Worm (Caenorhabditis elegans) whole organism, L1 larva: ENCODE data around the gene R144.11.

ENCODE experiments used
- C16A3.4 ChIP-seq: fragments of 150-350 bp; optimal IDR thresholded peaks from 2 replicates; lab custom pipeline; 2014; ENCODE audit warnings: missing biosample characterization, missing genetic modification characterization
- alr-1 ChIP-seq: fragments of 200-800 bp; sonication (Bioruptor generic); optimal IDR thresholded peaks from 2 replicates; lab custom pipeline; 2018; ENCODE audit warnings: borderline replicate concordance, mild to moderate bottlenecking, missing genetic modification characterization, missing compliant biosample characterization
- aly-2 ChIP-seq: fragments of 150-350 bp; optimal IDR thresholded peaks from 2 replicates; lab custom pipeline; 2014; ENCODE audit warnings: missing biosample characterization, missing genetic modification characterization
- ceh-88 ChIP-seq: fragments of 200-800 bp; sonication (Bioruptor generic); IDR thresholded peaks from 2 replicates; pipeline ENCODE4 v1.3.6; 2022; ENCODE audit warnings: missing genetic modification characterization, missing compliant biosample characterization
- ces-1 ChIP-seq: fragments of 150-350 bp; optimal IDR thresholded peaks from 2 replicates; lab custom pipeline; 2014; ENCODE audit warnings: missing biosample characterization, missing genetic modification reagents, missing genetic modification characterization
- efl-1 ChIP-seq, 4 experiments: fragments of 150-350 bp; optimal IDR thresholded peaks in 3 of 4; peaks in 1 of 4; 1 replicate in 1 of 4; 2 replicates in 3 of 4; lab custom pipeline; 2014; ENCODE audit warnings: missing biosample characterization in 2 of 4, missing genetic modification characterization in 2 of 4, missing genetic modification reagents in 2 of 4
- egl-13 ChIP-seq: sonication (generic microtip); optimal IDR thresholded peaks from 2 replicates; lab custom pipeline; 2016; ENCODE audit warnings: missing genotype, missing genetic modification reagents, missing genetic modification characterization, missing compliant biosample characterization
- egl-27 ChIP-seq, 2 experiments: fragments of 150-350 bp in 1 of 2; sonication (generic microtip); optimal IDR thresholded peaks; 3 replicates each; lab custom pipeline; 2017 to 2018; ENCODE audit warnings: missing biosample characterization in 2 of 2, missing genetic modification characterization in 2 of 2, missing genetic modification reagents in 2 of 2
- elt-2 ChIP-seq: sonication (generic microtip); optimal IDR thresholded peaks from 2 replicates; lab custom pipeline; 2016; ENCODE audit warnings: missing genetic modification characterization, mild to moderate bottlenecking, inconsistent platforms, missing compliant biosample characterization, missing genetic modification reagents
- fkh-10 ChIP-seq: sonication (generic microtip); optimal IDR thresholded peaks from 2 replicates; lab custom pipeline; 2017; ENCODE audit warnings: missing biosample characterization, missing genetic modification reagents, missing genetic modification characterization
- fkh-4 ChIP-seq: sonication (generic microtip); optimal IDR thresholded peaks from 2 replicates; lab custom pipeline; 2016; ENCODE audit warnings: missing compliant biosample characterization, missing genetic modification characterization, borderline replicate concordance
- fos-1 ChIP-seq: fragments of 150-350 bp; optimal IDR thresholded peaks from 2 replicates; lab custom pipeline; 2014; ENCODE audit warnings: missing biosample characterization, missing genetic modification characterization
- hlh-17 ChIP-seq: fragments of 200-800 bp; sonication (Bioruptor generic); optimal IDR thresholded peaks from 2 replicates; lab custom pipeline; 2018; ENCODE audit warnings: missing genetic modification characterization, mild to moderate bottlenecking, missing compliant biosample characterization, moderate library complexity, borderline replicate concordance
- hlh-4 ChIP-seq: sonication (generic microtip); optimal IDR thresholded peaks from 2 replicates; lab custom pipeline; 2016; ENCODE audit warnings: mild to moderate bottlenecking, missing genetic modification characterization, missing compliant biosample characterization
- hpl-2 ChIP-seq: fragments of 150-350 bp; optimal IDR thresholded peaks from 2 replicates; lab custom pipeline; 2014; ENCODE audit warnings: missing biosample characterization, missing genetic modification reagents, missing genetic modification characterization
- jun-1 ChIP-seq: fragments of 150-350 bp; optimal IDR thresholded peaks from 2 replicates; lab custom pipeline; 2014; ENCODE audit warnings: missing biosample characterization, missing genetic modification reagents, missing genetic modification characterization
- lin-14 ChIP-seq: fragments of 200-800 bp; sonication (Bioruptor generic); optimal IDR thresholded peaks from 2 replicates; lab custom pipeline; 2018; ENCODE audit warnings: mild to moderate bottlenecking, missing genetic modification characterization, moderate library complexity, missing compliant biosample characterization
- lin-35 ChIP-seq, 2 experiments: fragments of 150-350 bp; optimal IDR thresholded peaks; 2 replicates each; lab custom pipeline; 2014; ENCODE audit warnings: missing biosample characterization in 2 of 2, missing genetic modification characterization in 2 of 2, missing genetic modification reagents in 2 of 2
- lin-39 ChIP-seq: fragments of 150-350 bp; optimal IDR thresholded peaks from 2 replicates; lab custom pipeline; 2014; ENCODE audit warnings: missing biosample characterization, missing genetic modification reagents, missing genetic modification characterization
- lir-3 ChIP-seq: sonication (generic microtip); optimal IDR thresholded peaks from 2 replicates; lab custom pipeline; 2016; ENCODE audit warnings: mild to moderate bottlenecking, missing genetic modification characterization, moderate library complexity, missing compliant biosample characterization; ENCODE audit not compliant: poor library complexity
- mep-1 ChIP-seq: fragments of 150-350 bp; optimal IDR thresholded peaks from 2 replicates; lab custom pipeline; 2014; ENCODE audit warnings: missing biosample characterization, missing genetic modification characterization
- nhr-11 ChIP-seq: fragments of 150-350 bp; optimal IDR thresholded peaks from 2 replicates; lab custom pipeline; 2014; ENCODE audit warnings: missing biosample characterization, missing genetic modification characterization
- nhr-47 ChIP-seq: sonication (generic microtip); optimal IDR thresholded peaks from 2 replicates; lab custom pipeline; 2016; ENCODE audit warnings: mild to moderate bottlenecking, missing genetic modification characterization, moderate library complexity, missing compliant biosample characterization
- nhr-71 ChIP-seq: sonication (generic microtip); optimal IDR thresholded peaks from 2 replicates; lab custom pipeline; 2016; ENCODE audit warnings: mild to moderate bottlenecking, missing genetic modification characterization, moderate library complexity, missing compliant biosample characterization
- nhr-84 ChIP-seq: sonication (generic microtip); optimal IDR thresholded peaks from 2 replicates; lab custom pipeline; 2017; ENCODE audit warnings: missing biosample characterization, missing genetic modification characterization
- nhr-90 ChIP-seq: sonication (generic microtip); optimal IDR thresholded peaks from 2 replicates; lab custom pipeline; 2016; ENCODE audit warnings: mild to moderate bottlenecking, missing genetic modification characterization, missing compliant biosample characterization; ENCODE audit not compliant: poor library complexity
- pax-3 ChIP-seq: fragments of 200-800 bp; sonication (Bioruptor generic); optimal IDR thresholded peaks from 2 replicates; lab custom pipeline; 2018; ENCODE audit warnings: mild to moderate bottlenecking, missing genetic modification characterization, moderate library complexity, missing compliant biosample characterization
- skn-1 ChIP-seq: fragments of 150-350 bp; optimal IDR thresholded peaks from 2 replicates; lab custom pipeline; 2014; ENCODE audit warnings: missing biosample characterization, missing genetic modification characterization
- sox-4 ChIP-seq: sonication (generic microtip); optimal IDR thresholded peaks from 2 replicates; lab custom pipeline; 2016; ENCODE audit warnings: missing genetic modification characterization, missing compliant biosample characterization
- sptf-1 ChIP-seq: fragments of 150-350 bp; optimal IDR thresholded peaks from 2 replicates; lab custom pipeline; 2014; ENCODE audit warnings: missing biosample characterization, missing genetic modification characterization
- sup-37 ChIP-seq: fragments of 200-800 bp; sonication (Bioruptor generic); optimal IDR thresholded peaks from 2 replicates; lab custom pipeline; 2018; ENCODE audit warnings: mild to moderate bottlenecking, missing genetic modification characterization, missing compliant biosample characterization
- tbx-2 ChIP-seq: sonication (generic microtip); optimal IDR thresholded peaks from 2 replicates; lab custom pipeline; 2016; ENCODE audit warnings: missing genetic modification characterization, missing compliant biosample characterization
- tlp-1 ChIP-seq: fragments of 150-350 bp; optimal IDR thresholded peaks from 2 replicates; lab custom pipeline; 2014; ENCODE audit warnings: missing biosample characterization, missing genetic modification characterization
- unc-130 ChIP-seq: fragments of 150-350 bp; optimal IDR thresholded peaks from 2 replicates; lab custom pipeline; 2017; ENCODE audit warnings: missing biosample characterization, missing genetic modification characterization, inconsistent platforms
- unc-62 ChIP-seq: fragments of 150-350 bp; optimal IDR thresholded peaks from 2 replicates; lab custom pipeline; 2014; ENCODE audit warnings: missing biosample characterization, missing genetic modification reagents, missing genetic modification characterization
- unc-98 ChIP-seq: fragments of 200-800 bp; sonication (Bioruptor generic); IDR thresholded peaks from 2 replicates; pipeline ENCODE4 v1.3.6; 2022; ENCODE audit warnings: missing genetic modification characterization, missing compliant biosample characterization
- vab-15 ChIP-seq: sonication (generic microtip); optimal IDR thresholded peaks from 2 replicates; lab custom pipeline; 2017; ENCODE audit warnings: missing genotype, mild to moderate bottlenecking, missing genetic modification characterization, missing compliant biosample characterization
- xbp-1 ChIP-seq: sonication (generic microtip); optimal IDR thresholded peaks from 2 replicates; lab custom pipeline; 2016; ENCODE audit warnings: missing genetic modification characterization, missing compliant biosample characterization
- zag-1 ChIP-seq: fragments of 150-350 bp; optimal IDR thresholded peaks from 2 replicates; lab custom pipeline; 2014; ENCODE audit warnings: missing biosample characterization, missing genetic modification characterization
- ztf-11 ChIP-seq, 2 experiments: sonication (generic microtip); optimal IDR thresholded peaks; 2 replicates each; lab custom pipeline; 2016 to 2017; ENCODE audit warnings: missing genetic modification characterization in 2 of 2, missing biosample characterization in 1 of 2, missing compliant biosample characterization in 1 of 2

Gene R144.11

DNA sequence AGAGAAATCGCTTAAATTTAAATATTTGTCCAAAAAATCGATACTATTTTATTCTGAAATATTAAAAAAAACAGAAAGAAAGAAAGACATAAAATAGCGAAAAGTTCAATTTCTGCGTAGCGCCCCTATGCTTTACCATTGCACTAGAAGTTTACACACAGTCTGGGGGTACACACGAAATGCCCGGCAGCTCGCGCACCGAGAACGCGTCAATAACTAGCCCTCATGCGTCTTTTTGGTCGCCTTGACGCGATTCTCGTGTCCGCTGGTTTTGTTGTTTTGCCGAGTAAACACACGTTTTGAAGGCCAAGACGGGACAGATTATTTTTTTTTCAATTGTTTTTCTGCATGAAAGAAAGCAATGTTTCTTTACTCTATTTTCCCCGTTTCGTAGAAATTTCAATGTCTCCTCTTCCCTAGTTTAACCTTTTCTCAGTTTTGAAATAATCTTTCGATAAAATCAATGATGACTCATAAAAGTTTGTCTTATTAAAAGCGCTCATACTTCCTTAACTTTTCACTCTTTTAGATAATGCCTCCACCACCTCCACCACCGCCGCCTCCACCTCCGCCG lies 9.6 kb upstream of the R144.11 start, which contains the start of gene wip-1 (continued):
- TF ChIP-seq egl-13 (tag; lab: Kevin White, UChicago) (peak; percentile 95), lir-3 (tag; lab: Kevin White, UChicago) (peak; percentile 91), hlh-4 (tag; lab: Kevin White, UChicago) (no peak), nhr-84 (tag; lab: Kevin White, UChicago) (no peak), ceh-88 (GFP tag; lab: Robert Waterston, UW) (peak; percentile 95), elt-2 (peak; percentile 91), egl-27 (tag; optimal IDR thresholded peaks at IDR 0.05; lab: Kevin White, UChicago) (peak; percentile 12 to 18), lin-14 (GFP tag; lab: Kevin White, UChicago) (peak; percentile 99), sox-4 (tag; lab: Kevin White, UChicago) (peak; percentile 93), fkh-10 (GFP tag; lab: Kevin White, UChicago) (peak; percentile 95), xbp-1 (tag; lab: Kevin White, UChicago) (peak; percentile 98), nhr-71 (peak; percentile 99), C16A3.4 (tag; lab: Kevin White, UChicago) (peak; percentile 99), sptf-1 (tag; lab: Kevin White, UChicago) (no peak), sup-37 (GFP tag; lab: Kevin White, UChicago) (peak; percentile 93), mep-1 (tag; lab: Kevin White, UChicago) (peak; percentile 99), tlp-1 (no peak), unc-130 (tag; lab: Kevin White, UChicago) (peak; percentile 100), hlh-17 (GFP tag; lab: Kevin White, UChicago) (no peak), fos-1 (tag; lab: Kevin White, UChicago) (peak; percentile 94), fkh-4 (tag; lab: Kevin White, UChicago) (peak; percentile 62), nhr-47 (tag; lab: Kevin White, UChicago) (peak; percentile 99), vab-15 (peak; percentile 76), unc-62 (peak; percentile 23), jun-1 (tag; lab: Kevin White, UChicago) (peak; percentile 97), unc-98 (GFP tag; lab: Robert Waterston, UW) (peak; percentile 19; the same call in 1 of the 2 replicates), nhr-90 (tag; lab: Kevin White, UChicago) (peak; percentile 99), lin-35 (GFP tag; optimal IDR thresholded peaks at IDR 0.05; lab: Kevin White, UChicago) (peak; percentile 95 to 96), ztf-11 (tag; optimal IDR thresholded peaks at IDR 0.05; lab: Kevin White, UChicago) (peak in 1 of 2 experiments; percentile 95), hpl-2 (peak; percentile 90), tbx-2 (tag; lab: Kevin White, UChicago) (peak; percentile 99), ces-1 (no peak), pax-3 (tag; lab: Kevin White, UChicago) (peak; percentile 94), lin-39 (peak; percentile 86), aly-2 (peak; percentile 88), skn-1 (tag; lab: Kevin White, UChicago) (peak; percentile 94), efl-1 (optimal IDR thresholded peaks at IDR 0.05; lab: Kevin White, UChicago) (peak; percentile 94 to 95), efl-1 (GFP tag; optimal IDR thresholded peaks at IDR 0.05 in 1 of 2; lab: Kevin White, UChicago) (peak; percentile 86 to 99)

ce11 chrIII:5017550-5017949 lies 8.9 kb upstream of the R144.11 start, which contains the start of gene larp-1:
Gene larp-1, minus strand, starts transcription at chrIII:5017650.
- TF ChIP-seq zag-1 (no peak), nhr-11 (tag; lab: Kevin White, UChicago) (no peak), alr-1 (no peak), hlh-17 (GFP tag; lab: Kevin White, UChicago) (no peak)
